Worm (Caenorhabditis elegans): ENCODE data around the gene F54C9.9.
A peak's percentile ranks its signal among the peaks of the same experiment; 100 is the strongest.

The F54C9.9 gene

DNA sequence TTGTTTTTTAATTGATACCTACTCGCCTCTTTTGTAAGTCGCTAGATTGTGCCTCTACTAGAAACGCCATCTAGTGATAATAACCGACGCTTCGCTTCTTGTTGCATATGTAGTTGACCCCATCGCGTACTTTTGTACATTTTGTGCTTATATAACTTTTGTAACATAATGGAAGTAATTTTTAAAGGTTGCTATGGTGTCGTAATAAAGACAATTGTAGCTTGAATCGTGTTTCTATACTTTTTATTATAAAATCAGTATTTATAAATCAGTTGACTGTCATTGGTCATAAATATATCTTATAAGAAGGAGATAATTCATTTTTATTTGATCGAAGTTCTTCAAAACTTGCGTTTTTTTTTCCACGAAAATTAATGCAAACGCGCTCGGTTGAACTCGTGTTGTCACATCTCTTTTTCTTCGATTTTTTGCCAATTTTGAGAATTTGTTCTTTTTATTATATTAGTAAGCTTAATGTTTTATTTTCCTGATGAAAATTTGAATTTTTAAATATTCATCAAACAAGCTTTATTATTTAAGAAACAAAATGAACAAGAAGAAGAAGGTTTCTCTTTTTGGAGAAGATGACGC lies at the start of gene F54C9.9 (continued):
- TF ChIP-seq aptf-2 (GFP tag; conservative IDR thresholded peaks at IDR 0.05) = no peak
- TF ChIP-seq sdz-38 (tag; optimal IDR thresholded peaks at IDR 0.05) = no peak
- no peak for TF ChIP-seq ccch-3 (GFP tag; optimal IDR thresholded peaks at IDR 0.05)
- no peak for TF ChIP-seq egl-18 (GFP tag; IDR thresholded peaks at IDR 0.05)
- TF ChIP-seq let-526 (GFP tag; IDR thresholded peaks at IDR 0.05) = no peak
- no peak for TF ChIP-seq D2030.7 (GFP tag; IDR thresholded peaks at IDR 0.05)
- TF ChIP-seq akir-1 (GFP tag; optimal IDR thresholded peaks at IDR 0.05) = no peak
- no peak for TF ChIP-seq snpc-1.3 (tag; optimal IDR thresholded peaks at IDR 0.05; ENCODE audit: insufficient read depth)
- TF ChIP-seq ekl-4 (GFP tag; IDR thresholded peaks at IDR 0.05) = no peak
- peak; percentile 50; the same call in 1 of the 2 replicates for TF ChIP-seq ceh-100 (GFP tag; IDR thresholded peaks at IDR 0.05)
- peak; percentile 19 for TF ChIP-seq lin-54 (GFP tag; optimal IDR thresholded peaks at IDR 0.05)
- no peak for TF ChIP-seq unc-62 (GFP tag; optimal IDR thresholded peaks at IDR 0.05)
- no peak for TF ChIP-seq attf-3 (GFP tag; conservative IDR thresholded peaks at IDR 0.05)
- TF ChIP-seq atf-7 (tag; optimal IDR thresholded peaks at IDR 0.05) = no peak
- TF ChIP-seq lin-26 (GFP tag; IDR thresholded peaks at IDR 0.05) = peak; percentile 73
- TF ChIP-seq C06A6.2 (GFP tag; conservative IDR thresholded peaks at IDR 0.05) = no peak
- TF ChIP-seq him-1 (tag; optimal IDR thresholded peaks at IDR 0.05) = peak; percentile 23
- TF ChIP-seq tbp1 (GFP tag; optimal IDR thresholded peaks at IDR 0.05) = peak; percentile 11
- TF ChIP-seq nfya-1 (tag; optimal IDR thresholded peaks at IDR 0.05; ENCODE audit: borderline replicate concordance, insufficient read depth) = no peak
- TF ChIP-seq dpl-1 (GFP tag; optimal IDR thresholded peaks at IDR 0.05) = no peak
- TF ChIP-seq madf-6 (GFP tag; IDR thresholded peaks at IDR 0.05) = peak; percentile 71
- peak; percentile 74; the same call in 1 of the 2 replicates for TF ChIP-seq madf-3 (GFP tag; IDR thresholded peaks at IDR 0.05)
- no peak for TF ChIP-seq bed-2 (GFP tag; IDR thresholded peaks at IDR 0.05)
- no peak for TF ChIP-seq zfh-2 (GFP tag; conservative IDR thresholded peaks at IDR 0.05)
- no peak for TF ChIP-seq ZK185.1 (tag; optimal IDR thresholded peaks at IDR 0.05; ENCODE audit: poor library complexity, severe bottlenecking)
- peak; percentile 75 for TF ChIP-seq attf-6 (GFP tag; IDR thresholded peaks at IDR 0.05)
- TF ChIP-seq ztf-25 (GFP tag; IDR thresholded peaks at IDR 0.05) = no peak
- TF ChIP-seq fkh-3 (tag; optimal IDR thresholded peaks at IDR 0.05) = no peak
- TF ChIP-seq xnd-1 (tag; optimal IDR thresholded peaks at IDR 0.05) = peak; percentile 33
- TF ChIP-seq F52B5.7 (tag; optimal IDR thresholded peaks at IDR 0.05) = no peak
- TF ChIP-seq cebp-2 (GFP tag; IDR thresholded peaks at IDR 0.05) = no peak
- peak; percentile 77 for TF ChIP-seq Y95B8A.8 (GFP tag; IDR thresholded peaks at IDR 0.05)
- no peak for TF ChIP-seq nhr-90 (tag; optimal IDR thresholded peaks at IDR 0.05)
- no peak for TF ChIP-seq K12H6.12 (tag; optimal IDR thresholded peaks at IDR 0.05)
- no peak for TF ChIP-seq F22D6.2 (tag; optimal IDR thresholded peaks at IDR 0.05)
- TF ChIP-seq B0336.3 (GFP tag; IDR thresholded peaks at IDR 0.05) = peak; percentile 73; the same call in 1 of the 2 replicates
- TF ChIP-seq F57A8.1 (GFP tag; optimal IDR thresholded peaks at IDR 0.05) = no peak
- no peak for TF ChIP-seq lsy-27 (tag; optimal IDR thresholded peaks at IDR 0.05; ENCODE audit: borderline replicate concordance, insufficient read depth)
- peak; percentile 17 for TF ChIP-seq repo-1 (tag; optimal IDR thresholded peaks at IDR 0.05)
- TF ChIP-seq ceh-79 (tag; optimal IDR thresholded peaks at IDR 0.05) = no peak
- TF ChIP-seq nfyb-1 (GFP tag; IDR thresholded peaks at IDR 0.05) = no peak
- TF ChIP-seq chd-7 (tag; optimal IDR thresholded peaks at IDR 0.05) = no peak
- no peak for TF ChIP-seq ets-4 (GFP tag; optimal IDR thresholded peaks at IDR 0.05)
- peak; percentile 47 for TF ChIP-seq madf-8 (GFP tag; conservative IDR thresholded peaks at IDR 0.05)
- no peak for TF ChIP-seq Y67H2A.10 (GFP tag; conservative IDR thresholded peaks at IDR 0.05)
- TF ChIP-seq aptf-3 (GFP tag; IDR thresholded peaks at IDR 0.05) = no peak
- TF ChIP-seq B0019.2 (GFP tag; conservative IDR thresholded peaks at IDR 0.05) = no peak
- TF ChIP-seq B0035.1 (tag; optimal IDR thresholded peaks at IDR 0.05) = no peak
